Fruit fly (Drosophila melanogaster) whole organism, adult: ENCODE data around the gene CG13694.

ENCODE experiments used
- CG12768 ChIP-seq: fragments of 200-800 bp; sonication (Bioruptor generic); optimal IDR thresholded peaks from 2 replicates; lab custom pipeline; 2017; ENCODE audit warnings: missing biosample characterization, missing genetic modification characterization, mild to moderate bottlenecking, moderate library complexity, missing genetic modification reagents
- CG1620 ChIP-seq: fragments of 200-800 bp; sonication (Bioruptor generic); optimal IDR thresholded peaks from 2 replicates; lab custom pipeline; 2016; ENCODE audit warnings: missing biosample characterization, missing genetic modification characterization
- CG7045 ChIP-seq: fragments of 200-800 bp; sonication (Bioruptor generic); optimal IDR thresholded peaks from 2 replicates; lab custom pipeline; 2017; ENCODE audit warnings: missing biosample characterization, mild to moderate bottlenecking, missing genetic modification characterization
- Crg-1 ChIP-seq: fragments of 200-800 bp; sonication (Bioruptor generic); optimal IDR thresholded peaks from 2 replicates; lab custom pipeline; 2016; ENCODE audit warnings: missing biosample characterization, missing genetic modification characterization
- Mnt ChIP-seq: fragments of 200-800 bp; sonication (Bioruptor generic); optimal IDR thresholded peaks from 2 replicates; lab custom pipeline; 2016; ENCODE audit warnings: missing biosample characterization, mild to moderate bottlenecking, missing genetic modification characterization
- tj ChIP-seq: fragments of 200-800 bp; sonication (Bioruptor generic); optimal IDR thresholded peaks from 3 replicates; lab custom pipeline; 2017; ENCODE audit warnings: missing biosample characterization, mild to moderate bottlenecking, missing genetic modification characterization, moderate library complexity
- toe ChIP-seq: fragments of 200-800 bp; sonication (Bioruptor generic); optimal IDR thresholded peaks from 2 replicates; lab custom pipeline; 2016; ENCODE audit warnings: missing biosample characterization, missing genetic modification characterization

- TF ChIP-seq Mnt (GFP tag; lab: Kevin White, UChicago) (no peak), CG1620 (GFP tag; lab: Kevin White, UChicago) (no peak), Crg-1 (GFP tag; lab: Kevin White, UChicago) (no peak), toe (GFP tag; lab: Kevin White, UChicago) (no peak), tj (no peak), CG7045 (GFP tag; lab: Kevin White, UChicago) (no peak), CG12768 (GFP tag; lab: Kevin White, UChicago) (peak; percentile 54)
Observed at dm6 chr2L:120492-121455, 4.5 kb upstream of the CG13694 start.
